Fruit fly (Drosophila melanogaster): ENCODE results near the gene Nsf2.

The Nsf2 gene

dm6 chr3R:13837807-13838206 is at the start of gene Nsf2:
Nsf2 (minus strand) TSS chr3R:13837991.
- TF ChIP-seq ovo (GFP tag; optimal IDR thresholded peaks at IDR 0.05) (no peak), Hr96 (GFP tag; optimal IDR thresholded peaks at IDR 0.05) (no peak), CG5204 (GFP tag; optimal IDR thresholded peaks at IDR 0.05) (no peak), pad (GFP tag; optimal IDR thresholded peaks at IDR 0.05) (no peak), cnc (optimal IDR thresholded peaks at IDR 0.05) (no peak), bab1 (GFP tag; optimal IDR thresholded peaks at IDR 0.05) (peak; percentile 42), Crg-1 (GFP tag; optimal IDR thresholded peaks at IDR 0.05) (peak; percentile 3), CG14711 (tag; optimal IDR thresholded peaks at IDR 0.05) (peak; percentile 88), CG12768 (GFP tag; optimal IDR thresholded peaks at IDR 0.05) (no peak), CG1620 (GFP tag; optimal IDR thresholded peaks at IDR 0.05) (peak; percentile 5), tj (GFP tag; optimal IDR thresholded peaks at IDR 0.05) (no peak), CG7101 (tag; optimal IDR thresholded peaks at IDR 0.05) (peak; percentile 22), cic (GFP tag; optimal IDR thresholded peaks at IDR 0.05) (peak; percentile 2)

dm6 chr3R:13884929-13885328 is 47.1 kb upstream of the Nsf2 start:
- TF ChIP-seq CG1620 (GFP tag; optimal IDR thresholded peaks at IDR 0.05) (no peak), pad (GFP tag; optimal IDR thresholded peaks at IDR 0.05) (no peak), CG7045 (GFP tag; optimal IDR thresholded peaks at IDR 0.05) (no peak), ovo (GFP tag; optimal IDR thresholded peaks at IDR 0.05) (no peak), cnc (optimal IDR thresholded peaks at IDR 0.05) (no peak), Mnt (GFP tag; optimal IDR thresholded peaks at IDR 0.05) (no peak), toe (GFP tag; optimal IDR thresholded peaks at IDR 0.05) (no peak), cic (GFP tag; optimal IDR thresholded peaks at IDR 0.05) (no peak), tj (GFP tag; optimal IDR thresholded peaks at IDR 0.05) (no peak), bab1 (GFP tag; optimal IDR thresholded peaks at IDR 0.05) (no peak), Crg-1 (GFP tag; optimal IDR thresholded peaks at IDR 0.05) (no peak), CG14711 (tag; optimal IDR thresholded peaks at IDR 0.05) (no peak), CG7101 (tag; optimal IDR thresholded peaks at IDR 0.05) (no peak), Clk (GFP tag; optimal IDR thresholded peaks at IDR 0.05) (no peak), Hr96 (GFP tag; optimal IDR thresholded peaks at IDR 0.05) (no peak)

dm6 chr3R:13883388-13883787 is 45.6 kb upstream of the Nsf2 start:
- no peak for TF ChIP-seq bab1 (GFP tag; optimal IDR thresholded peaks at IDR 0.05)
- TF ChIP-seq Crg-1 (GFP tag; optimal IDR thresholded peaks at IDR 0.05) = no peak
- TF ChIP-seq CG33017 (tag; optimal IDR thresholded peaks at IDR 0.05) = no peak
- no peak for TF ChIP-seq CG5204 (GFP tag; optimal IDR thresholded peaks at IDR 0.05)
- no peak for TF ChIP-seq CG11617 (GFP tag; optimal IDR thresholded peaks at IDR 0.05)
- TF ChIP-seq cic (GFP tag; optimal IDR thresholded peaks at IDR 0.05) = no peak
- TF ChIP-seq cnc (optimal IDR thresholded peaks at IDR 0.05) = no peak
- no peak for TF ChIP-seq CG12768 (GFP tag; optimal IDR thresholded peaks at IDR 0.05)
- no peak for TF ChIP-seq Mnt (GFP tag; optimal IDR thresholded peaks at IDR 0.05)
- no peak for TF ChIP-seq CG7101 (tag; optimal IDR thresholded peaks at IDR 0.05)
- TF ChIP-seq CG14711 (tag; optimal IDR thresholded peaks at IDR 0.05) = no peak
- TF ChIP-seq ovo (GFP tag; optimal IDR thresholded peaks at IDR 0.05) = no peak
- TF ChIP-seq toe (GFP tag; optimal IDR thresholded peaks at IDR 0.05) = no peak
- TF ChIP-seq Clk (GFP tag; optimal IDR thresholded peaks at IDR 0.05) = no peak
- TF ChIP-seq CG7045 (GFP tag; optimal IDR thresholded peaks at IDR 0.05) = no peak

DNA sequence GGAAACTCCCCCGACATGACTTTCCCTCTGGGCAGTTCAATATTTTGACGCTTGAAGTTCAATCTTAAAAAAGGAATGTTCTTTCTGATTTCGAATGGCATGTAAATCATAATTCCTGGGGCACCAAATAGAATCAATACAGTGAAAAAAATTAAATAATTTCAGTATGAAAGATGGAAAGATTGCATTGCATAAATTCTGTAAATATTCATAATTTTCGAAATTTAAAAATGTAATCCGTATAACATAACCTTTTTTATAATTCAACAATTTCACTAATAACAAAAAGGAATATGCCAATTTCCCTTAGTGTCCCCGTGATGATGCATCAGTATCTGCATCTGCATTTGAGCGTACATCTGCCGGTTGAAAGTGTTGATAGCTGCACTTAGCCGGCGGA is 43.1 kb upstream of the Nsf2 start:
- TF ChIP-seq CG12768 (GFP tag; optimal IDR thresholded peaks at IDR 0.05) = no peak
- TF ChIP-seq kay (GFP tag; ENCODE audit: borderline replicate concordance) = no peak
- no peak for TF ChIP-seq CG1620 (GFP tag; optimal IDR thresholded peaks at IDR 0.05)
- no peak for TF ChIP-seq bab1 (GFP tag; optimal IDR thresholded peaks at IDR 0.05)
- no peak for TF ChIP-seq cic (GFP tag; optimal IDR thresholded peaks at IDR 0.05)
- no peak for TF ChIP-seq CG7101 (tag; optimal IDR thresholded peaks at IDR 0.05)

dm6 chr3R:13879349-13879748 is 41.6 kb upstream of the Nsf2 start:
- TF ChIP-seq CG14711 (tag; optimal IDR thresholded peaks at IDR 0.05) (no peak), ovo (GFP tag; optimal IDR thresholded peaks at IDR 0.05) (no peak), pad (GFP tag; optimal IDR thresholded peaks at IDR 0.05) (no peak)

dm6 chr3R:13877125-13877524 is 39.3 kb upstream of the Nsf2 start:
- TF ChIP-seq Clk (GFP tag; optimal IDR thresholded peaks at IDR 0.05) = no peak
- TF ChIP-seq pad (GFP tag; optimal IDR thresholded peaks at IDR 0.05) = peak; percentile 97

DNA sequence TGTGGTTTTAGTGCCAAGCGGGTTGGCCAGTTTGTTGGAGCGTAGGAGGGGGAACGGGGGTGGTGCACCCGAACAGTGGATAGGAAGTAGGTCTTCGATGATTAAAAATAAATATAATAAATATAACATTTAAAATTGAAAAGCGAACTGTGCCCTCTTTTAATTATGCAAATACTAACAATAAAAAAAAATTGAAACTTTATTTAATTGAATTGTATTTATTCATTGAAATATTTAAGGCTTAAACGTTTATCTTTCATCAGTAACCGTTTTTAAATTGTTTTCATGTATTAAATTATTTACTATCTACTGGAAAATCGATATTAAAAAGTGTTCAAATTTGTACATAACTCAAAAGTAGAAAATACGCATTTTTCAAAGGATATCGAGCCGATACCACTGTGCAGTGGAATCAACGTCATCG is 37.7 kb upstream of the Nsf2 start:
- no peak for TF ChIP-seq cnc (optimal IDR thresholded peaks at IDR 0.05)
- no peak for TF ChIP-seq CG5204 (GFP tag; optimal IDR thresholded peaks at IDR 0.05)
- TF ChIP-seq CG1620 (GFP tag; optimal IDR thresholded peaks at IDR 0.05) = no peak
- TF ChIP-seq CG11617 (GFP tag; optimal IDR thresholded peaks at IDR 0.05) = no peak
- no peak for TF ChIP-seq CG7101 (tag; optimal IDR thresholded peaks at IDR 0.05)
- TF ChIP-seq Hr96 (GFP tag; optimal IDR thresholded peaks at IDR 0.05) = no peak
- TF ChIP-seq pad (GFP tag; optimal IDR thresholded peaks at IDR 0.05) = no peak
- TF ChIP-seq CG7045 (GFP tag; optimal IDR thresholded peaks at IDR 0.05) = no peak
- no peak for TF ChIP-seq tj (GFP tag; optimal IDR thresholded peaks at IDR 0.05)
- no peak for TF ChIP-seq cic (GFP tag; optimal IDR thresholded peaks at IDR 0.05)
- no peak for TF ChIP-seq Mnt (GFP tag; optimal IDR thresholded peaks at IDR 0.05)
- TF ChIP-seq bab1 (GFP tag; optimal IDR thresholded peaks at IDR 0.05) = no peak

Measured in whole organism, adult.